Fruit fly (Drosophila melanogaster): ENCODE data around the gene Acp24A4.

Acp24A4 gene

DNA sequence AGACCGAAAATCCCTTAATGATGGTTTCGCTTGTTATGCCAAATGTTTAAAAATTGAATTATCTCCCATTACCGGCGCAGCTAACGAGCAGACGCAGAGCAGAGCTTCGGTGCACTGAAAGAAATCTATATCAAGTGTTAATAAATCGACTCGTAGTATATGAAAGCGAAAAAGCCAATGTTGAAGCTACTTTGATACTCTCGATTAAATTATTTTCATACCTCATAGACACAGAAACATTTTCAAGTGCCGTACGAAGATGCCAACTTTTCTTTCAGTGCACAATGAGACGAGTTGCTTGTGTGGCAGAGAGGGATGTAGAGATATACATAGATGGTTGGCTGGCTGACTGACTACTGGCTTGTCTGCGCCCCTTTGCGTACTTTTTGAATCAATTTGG, 17.9 kb downstream of the Acp24A4 start:
- TF ChIP-seq CTCF (optimal IDR thresholded peaks at IDR 0.05) (no peak), CG8478 (optimal IDR thresholded peaks at IDR 0.05) (no peak)

DNA sequence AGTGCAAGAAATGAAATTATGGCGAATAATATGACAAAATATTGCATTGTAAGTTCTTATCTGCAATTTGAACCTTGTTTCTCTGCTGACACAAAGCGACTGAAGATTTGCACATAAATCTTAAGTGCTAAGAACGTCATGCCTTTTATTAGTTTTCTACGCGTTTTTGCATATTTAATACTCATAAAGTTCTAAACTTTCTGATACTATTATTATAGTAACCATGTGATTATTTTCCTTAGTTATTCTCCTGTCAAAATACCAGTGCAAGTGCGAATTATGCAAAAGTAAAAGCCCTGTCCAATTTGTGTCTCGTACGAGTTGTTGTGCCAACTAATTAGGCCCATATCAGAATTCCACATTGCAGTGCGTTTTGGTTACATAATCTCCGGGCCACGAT, 23.2 kb downstream of the Acp24A4 start, which contains the start of gene Sfp24Bc:
Gene Sfp24Bc, minus strand, starts transcription at position 101 of the 400 bp plus-strand sequence.
- TF ChIP-seq CG8478 (optimal IDR thresholded peaks at IDR 0.05) = no peak
- no peak for TF ChIP-seq CTCF (optimal IDR thresholded peaks at IDR 0.05)

DNA sequence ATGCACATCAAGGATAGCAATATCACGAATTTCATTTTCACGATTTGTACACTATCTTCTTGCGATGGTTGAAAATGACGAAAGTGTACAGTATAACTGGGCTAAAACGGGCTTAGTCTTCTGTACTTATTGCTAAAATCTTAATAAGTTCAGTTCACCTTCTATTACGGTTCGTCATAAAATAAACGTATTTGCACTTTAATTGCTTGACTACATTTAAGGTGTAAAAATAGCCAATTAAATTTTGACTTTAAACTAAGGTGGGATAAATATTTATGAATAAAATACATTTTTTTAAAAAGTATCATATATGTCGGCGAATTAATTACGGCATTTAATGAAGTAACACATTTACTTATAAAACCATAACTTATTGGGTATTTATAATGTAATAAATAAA, 24.0 kb downstream of the Acp24A4 start, which contains the start of gene Sfp24Bb:
Gene Sfp24Bb, minus strand, starts transcription at position 101 of the 400 bp plus-strand sequence.
- TF ChIP-seq CG8478 (optimal IDR thresholded peaks at IDR 0.05) = no peak
- TF ChIP-seq CTCF (optimal IDR thresholded peaks at IDR 0.05) = no peak

DNA sequence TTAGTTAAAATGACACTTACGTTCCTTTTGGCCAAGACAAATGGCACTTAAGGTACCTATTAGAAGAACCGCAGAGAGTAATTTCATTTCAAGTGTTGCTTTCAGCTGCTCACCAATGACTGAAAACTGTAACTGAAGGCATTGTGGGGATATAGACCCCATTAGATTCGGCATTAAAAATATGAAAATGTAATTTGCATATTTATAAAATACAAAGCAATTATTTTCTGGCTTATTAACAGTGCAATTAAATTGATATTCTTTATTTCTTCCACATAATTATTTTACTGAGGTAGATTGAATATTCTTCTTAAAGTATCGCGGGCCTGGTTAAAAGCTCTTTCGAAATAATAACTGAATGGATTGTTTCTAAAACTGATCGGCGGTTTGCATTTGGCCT, 24.7 kb downstream of the Acp24A4 start, which contains the start of gene Sfp24Bd:
Gene Sfp24Bd, minus strand, starts transcription at position 101 of the 400 bp plus-strand sequence.
- TF ChIP-seq CG8478 (optimal IDR thresholded peaks at IDR 0.05) (no peak), CTCF (optimal IDR thresholded peaks at IDR 0.05) (no peak)

DNA sequence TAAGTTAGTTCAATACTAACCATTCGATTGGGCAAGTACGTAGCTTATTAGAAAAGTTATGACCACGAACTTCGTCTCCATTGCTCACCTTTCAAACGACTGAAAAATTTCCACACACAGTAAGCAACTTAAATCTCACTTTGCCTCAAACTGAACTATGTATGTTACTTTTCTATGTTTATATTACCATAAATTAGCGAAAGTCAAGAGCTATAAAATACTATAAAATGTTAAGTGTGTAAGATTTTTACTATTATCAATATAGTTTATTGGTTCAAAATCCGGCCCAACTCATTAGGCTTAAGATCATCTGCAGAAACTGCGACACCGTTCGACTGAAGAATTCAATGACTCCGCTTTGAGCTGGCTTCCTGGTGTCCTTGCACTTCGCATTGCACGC, 25.3 kb downstream of the Acp24A4 start, which contains the start of gene Sfp24Ba:
Gene Sfp24Ba, minus strand, starts transcription at position 101 of the 400 bp plus-strand sequence.
- TF ChIP-seq CG8478 (optimal IDR thresholded peaks at IDR 0.05) = no peak
- no peak for TF ChIP-seq CTCF (optimal IDR thresholded peaks at IDR 0.05)

DNA sequence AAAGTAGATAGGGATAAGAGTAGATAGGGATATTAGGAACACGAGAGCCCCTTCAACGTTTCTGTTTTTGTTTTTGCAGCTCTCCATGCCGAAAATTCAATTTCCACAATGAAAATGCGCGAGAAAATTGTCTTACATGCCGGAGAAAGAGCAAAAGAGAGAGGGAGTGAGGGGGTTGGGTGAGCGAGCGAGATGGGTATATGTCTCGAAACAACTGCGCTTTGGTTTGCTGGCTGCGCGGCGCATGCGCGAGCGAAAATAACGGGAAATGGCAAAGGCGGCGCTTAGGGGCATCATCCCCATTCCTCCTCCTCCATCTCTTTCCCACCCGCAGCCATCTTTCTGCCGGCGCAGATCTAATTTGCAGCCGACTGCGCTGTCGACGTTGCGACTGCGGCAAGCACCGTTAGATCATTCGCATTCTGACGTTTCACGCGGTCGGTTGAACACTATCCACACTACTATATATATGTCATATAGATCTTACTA, 31.4 kb downstream of the Acp24A4 start, which contains the start of gene Drgx:
Gene Drgx, plus strand, starts transcription at position 439 of the 489 bp plus-strand sequence.
- no peak for TF ChIP-seq CG8478 (optimal IDR thresholded peaks at IDR 0.05)
- TF ChIP-seq CTCF (optimal IDR thresholded peaks at IDR 0.05) = peak in 1 of 2 experiments; percentile 18

DNA sequence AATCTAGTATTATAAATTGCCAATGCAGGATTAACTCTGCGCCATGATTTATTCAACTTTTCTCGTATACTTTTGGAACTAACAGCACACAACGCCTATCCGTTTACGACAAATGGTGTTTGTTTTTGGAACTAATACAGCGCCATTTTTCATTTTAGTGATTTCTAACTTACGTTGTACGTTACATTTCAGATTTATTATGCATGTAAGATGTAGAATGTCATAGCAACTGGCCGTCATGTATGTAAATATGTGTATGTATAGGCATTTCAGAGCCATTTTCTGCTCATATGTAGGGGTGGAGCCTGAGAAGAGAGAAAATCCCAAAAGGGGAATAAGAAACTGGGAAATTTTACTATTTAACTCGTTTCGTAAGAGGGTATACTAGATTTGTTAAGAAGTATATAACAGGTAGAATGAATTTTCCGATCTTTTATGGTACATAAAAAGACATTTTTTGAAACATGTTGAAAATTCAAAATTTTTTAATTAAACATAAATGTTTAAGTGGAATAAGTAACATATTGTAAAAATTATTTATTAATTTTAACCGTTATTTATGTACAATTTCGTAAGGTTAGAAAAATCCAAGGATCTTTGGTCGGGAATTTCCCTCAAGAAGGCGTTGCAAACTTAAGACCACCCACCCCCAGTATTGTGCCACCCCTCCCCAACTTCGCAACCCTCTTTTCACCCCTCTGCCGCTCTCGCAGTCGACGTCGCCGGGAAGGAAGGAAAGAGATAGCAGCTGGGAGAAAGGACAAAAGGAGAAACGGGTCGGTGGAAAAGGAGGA, 36.2 kb downstream of the Acp24A4 start:
- peak; percentile 98 to 99 for TF ChIP-seq CTCF (optimal IDR thresholded peaks at IDR 0.05)
- no peak for TF ChIP-seq CG8478 (optimal IDR thresholded peaks at IDR 0.05)

DNA sequence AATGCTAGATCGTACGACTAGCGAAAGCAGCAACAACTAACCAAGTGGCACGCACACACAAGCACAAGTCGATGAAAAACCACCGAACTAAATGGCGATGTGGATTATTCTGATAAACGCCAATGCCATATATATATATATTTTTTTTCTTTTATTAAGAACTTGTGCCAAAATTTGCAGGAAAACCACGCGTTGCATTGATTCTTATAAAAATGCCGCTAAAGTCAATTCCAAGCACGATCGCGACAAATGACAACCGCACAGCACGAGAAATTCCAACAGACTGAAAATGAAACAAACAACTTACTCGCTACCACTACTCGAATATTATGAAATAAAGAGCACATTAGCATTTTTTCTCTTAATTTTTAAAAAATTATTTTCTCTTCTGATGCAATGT, 37.0 kb downstream of the Acp24A4 start, which contains the start of gene for:
Gene for, minus strand, starts transcription at position 287 of the 400 bp plus-strand sequence.
- TF ChIP-seq CTCF (optimal IDR thresholded peaks at IDR 0.05) (no peak), CG8478 (optimal IDR thresholded peaks at IDR 0.05) (no peak)

DNA sequence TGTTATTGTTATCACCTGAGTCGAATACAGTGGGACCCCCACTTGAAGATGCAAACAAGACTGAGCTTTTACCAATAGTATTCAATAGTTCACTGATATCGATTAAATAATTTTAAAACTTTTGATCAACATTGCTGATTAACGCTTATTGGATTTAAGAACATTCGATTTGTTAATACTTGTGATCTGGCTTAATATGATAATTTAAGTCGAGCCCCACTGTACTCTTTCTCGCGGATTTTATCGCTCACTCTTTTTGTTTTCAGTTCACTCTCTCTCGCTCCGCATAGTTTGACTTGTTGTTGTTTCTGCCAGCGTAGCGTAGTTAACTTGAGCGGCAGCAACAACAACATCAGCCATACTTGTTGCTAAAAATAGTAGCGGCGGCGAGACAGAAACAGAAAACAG, 38.0 kb downstream of the Acp24A4 start:
- TF ChIP-seq CG8478 (optimal IDR thresholded peaks at IDR 0.05) = no peak
- no peak for TF ChIP-seq CTCF (optimal IDR thresholded peaks at IDR 0.05)

DNA sequence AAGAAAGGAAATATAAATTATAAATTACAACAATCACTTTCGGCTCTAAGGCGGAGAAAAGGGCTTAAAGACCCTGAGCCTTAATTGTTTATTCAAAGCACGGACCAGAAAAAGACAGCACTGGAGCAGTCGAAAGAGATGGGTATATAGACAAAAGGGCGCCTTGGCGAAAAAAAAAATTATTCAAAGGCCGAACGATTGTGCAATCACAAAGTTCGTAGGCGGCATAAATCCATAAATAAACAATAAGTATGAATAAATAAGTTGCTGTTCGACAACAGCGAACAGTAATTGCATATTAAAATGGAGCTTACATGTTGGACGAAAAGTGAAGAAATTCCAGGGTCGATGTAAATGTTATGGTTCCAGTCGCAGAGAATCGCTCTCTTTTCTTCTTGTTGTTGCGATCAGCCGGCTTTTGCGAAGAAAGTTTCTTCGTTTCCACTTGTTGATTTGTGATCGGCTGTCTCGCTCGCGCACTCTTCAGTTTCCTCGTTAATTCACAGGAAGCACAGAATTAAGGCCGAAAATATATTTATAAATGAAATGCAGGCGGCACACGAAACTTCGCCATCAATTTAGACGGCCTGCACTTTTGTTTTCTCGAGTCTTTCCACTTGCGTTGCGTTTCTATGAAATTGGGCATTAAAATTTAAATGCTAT, 38.6 kb downstream of the Acp24A4 start:
- TF ChIP-seq CTCF (optimal IDR thresholded peaks at IDR 0.05) = no peak
- no peak for TF ChIP-seq CG8478 (optimal IDR thresholded peaks at IDR 0.05)

DNA sequence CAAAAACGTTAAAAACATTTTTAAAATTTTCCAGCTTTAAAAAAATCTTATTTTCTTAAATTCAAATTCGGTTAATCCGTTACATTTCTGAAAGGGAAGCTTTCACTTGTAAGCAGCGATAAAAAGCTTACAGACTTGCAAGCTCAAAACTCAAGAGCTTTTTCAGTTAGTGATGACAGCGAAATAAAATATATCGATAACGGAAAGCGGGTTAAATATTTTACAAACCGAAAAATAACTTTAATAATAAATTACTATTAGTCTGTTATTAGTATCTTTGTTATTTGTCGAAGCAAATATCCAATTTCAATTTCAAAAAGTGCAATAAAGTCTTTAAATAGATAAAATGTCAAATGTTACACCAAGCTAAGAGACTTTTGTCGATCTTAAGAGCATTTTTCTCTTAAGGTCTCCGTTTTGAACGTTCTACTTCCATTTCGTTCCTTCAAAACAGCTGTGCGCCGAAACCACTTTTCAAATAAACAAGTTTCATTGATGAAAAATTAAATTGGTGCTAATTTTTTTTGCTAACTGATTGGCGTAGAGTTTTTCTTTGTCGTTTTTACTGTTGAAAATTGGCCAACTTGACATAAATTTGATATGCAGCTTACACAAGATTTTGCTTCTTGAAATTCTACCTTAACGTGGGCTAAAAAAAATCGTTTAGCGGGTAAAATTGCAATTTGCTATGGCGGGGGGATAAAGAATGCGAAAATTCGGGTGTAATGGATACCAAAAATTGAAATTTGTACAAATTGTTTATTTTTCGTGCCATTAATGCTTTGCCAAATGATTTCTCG, 45.3 kb downstream of the Acp24A4 start:
- no peak for TF ChIP-seq CG8478 (optimal IDR thresholded peaks at IDR 0.05)
- TF ChIP-seq CTCF (optimal IDR thresholded peaks at IDR 0.05) = no peak

DNA sequence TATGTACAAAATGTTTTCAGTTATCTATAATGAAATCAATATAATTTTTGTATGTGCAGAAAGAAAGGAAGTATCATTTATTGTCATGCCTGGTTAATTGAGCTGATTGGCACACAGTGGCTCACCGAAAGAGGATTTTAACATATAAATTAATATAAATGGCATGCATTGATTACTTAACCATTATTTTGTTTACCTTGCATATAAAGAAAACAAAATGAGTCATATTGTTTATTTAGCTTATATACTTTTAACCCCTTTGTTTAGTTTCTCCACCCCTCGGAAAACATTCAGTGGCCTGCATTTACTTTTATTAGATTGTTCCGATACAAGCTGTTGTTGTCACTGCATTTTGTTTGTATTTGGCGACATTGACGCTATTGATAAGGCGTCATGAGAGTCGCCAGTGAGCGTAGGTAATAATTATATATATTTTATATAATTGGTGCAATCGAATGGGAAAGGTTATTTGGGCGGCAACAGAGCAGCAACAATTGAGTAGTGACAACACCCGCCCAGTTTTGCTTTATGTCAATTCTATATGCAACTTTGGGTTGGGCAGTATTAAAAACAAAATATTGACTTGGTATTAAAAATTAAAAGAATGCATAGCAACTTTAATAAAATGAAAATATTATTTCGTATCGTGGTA, 46.1 kb downstream of the Acp24A4 start:
- TF ChIP-seq CTCF (optimal IDR thresholded peaks at IDR 0.05) (no peak), CG8478 (optimal IDR thresholded peaks at IDR 0.05) (no peak)

DNA sequence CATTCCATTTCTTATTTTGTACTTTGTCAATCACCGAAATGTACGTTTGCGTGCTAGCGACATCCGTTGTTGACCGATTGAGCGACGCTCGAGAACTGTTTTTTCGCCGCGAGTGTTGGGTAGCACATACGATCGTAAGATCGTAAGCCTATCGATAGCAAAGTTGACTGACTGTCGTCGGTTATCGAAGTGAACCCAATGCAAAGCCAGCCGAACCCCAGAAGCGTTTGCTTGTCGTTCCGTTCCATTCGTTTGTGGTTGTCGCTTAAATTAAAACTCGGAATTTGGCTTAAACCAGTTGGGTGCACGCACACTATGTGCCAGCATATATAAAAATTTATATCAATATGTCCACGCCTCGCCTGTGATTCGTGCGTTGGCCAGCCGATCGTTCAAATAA, 47.7 kb downstream of the Acp24A4 start:
- TF ChIP-seq CTCF (optimal IDR thresholded peaks at IDR 0.05) (no peak), CG8478 (optimal IDR thresholded peaks at IDR 0.05) (no peak)

DNA sequence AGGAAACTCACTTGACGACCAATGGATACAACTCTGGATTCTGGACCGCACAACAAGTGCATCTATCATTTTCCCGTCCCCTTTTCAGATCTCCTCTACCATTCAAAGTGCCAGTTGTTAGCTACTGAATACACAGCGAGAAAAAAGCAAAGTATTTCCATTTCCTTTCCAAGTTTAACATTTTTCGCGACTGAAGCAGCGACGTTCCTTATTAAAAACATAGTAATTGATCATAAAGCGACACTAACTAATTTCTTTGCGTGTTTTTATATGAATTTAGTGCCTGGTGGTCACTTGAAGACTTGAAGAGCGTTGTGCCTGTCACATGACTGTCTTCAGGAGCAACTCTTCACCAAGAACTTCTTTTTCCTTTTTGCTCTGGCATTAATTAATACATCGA, 48.4 kb downstream of the Acp24A4 start:
- TF ChIP-seq CG8478 (optimal IDR thresholded peaks at IDR 0.05) (no peak), CTCF (optimal IDR thresholded peaks at IDR 0.05) (no peak)

All from S2 (cell line).